1 fruit fly cellular context compared by ENCODE assay signal in the genomic region with DNA sequence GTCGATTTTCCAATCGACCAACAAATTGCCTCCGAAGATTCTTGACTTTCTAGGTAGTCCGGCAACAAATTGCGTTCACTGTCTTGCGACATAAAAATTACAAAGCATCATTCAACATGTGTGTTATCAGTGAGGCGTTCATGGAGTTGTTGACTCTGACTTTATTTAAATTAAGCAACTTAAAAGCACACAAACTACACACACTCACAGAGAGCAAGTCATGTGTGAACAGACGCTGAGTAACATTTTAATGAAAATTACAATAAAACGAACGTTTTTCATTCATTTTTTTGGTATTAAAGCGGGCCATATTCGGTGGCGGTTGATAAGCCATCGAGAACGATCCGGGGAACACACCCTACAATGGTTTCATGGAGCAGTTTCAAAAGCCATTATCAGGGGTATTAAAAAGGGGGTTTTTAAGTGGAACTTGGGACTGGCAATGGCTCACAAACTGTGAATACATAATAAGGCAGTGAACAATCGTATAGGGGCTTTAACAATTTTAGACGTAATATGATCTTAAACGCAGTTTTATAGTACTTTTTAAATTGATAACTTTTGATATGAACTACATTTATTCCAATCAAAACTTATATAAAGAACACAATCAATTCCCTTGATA.
TF ChIP-seq lines count a peak whose summit lies in the region.

No protein-coding gene starts in this region.

TF ChIP-seq in whole organism, embryonic, 481 proteins besides CTCF, POLR2A, EP300 and RAD21 (continued from another document):
- no peak for TF ChIP-seq CG10321 (GFP tag; IDR thresholded peaks at IDR 0.05; lab: Robert Waterston, UW)
- no peak for TF ChIP-seq wdn (GFP tag; IDR thresholded peaks at IDR 0.05; lab: Robert Waterston, UW)
- TF ChIP-seq slbo (GFP tag; IDR thresholded peaks at IDR 0.05; lab: Robert Waterston, UW), result no peak
- no peak for TF ChIP-seq ara (GFP tag; IDR thresholded peaks at IDR 0.05; lab: Robert Waterston, UW)
- TF ChIP-seq D19A (tag; optimal IDR thresholded peaks at IDR 0.05; lab: Kevin White, UChicago), result no peak
- TF ChIP-seq sens (GFP tag; lab: Kevin White, UChicago), result peak; percentile 81
- TF ChIP-seq CG15011 (GFP tag; optimal IDR thresholded peaks at IDR 0.05; lab: Kevin White, UChicago), result no peak
- no peak for TF ChIP-seq CG10267 (tag; optimal IDR thresholded peaks at IDR 0.05; lab: Kevin White, UChicago)
- TF ChIP-seq PHDP (tag; optimal IDR thresholded peaks at IDR 0.05; lab: Kevin White, UChicago), result no peak
- TF ChIP-seq NC2β (GFP tag; optimal IDR thresholded peaks at IDR 0.05; lab: Kevin White, UChicago), result no peak
- TF ChIP-seq slou (GFP tag; optimal IDR thresholded peaks at IDR 0.05; lab: Kevin White, UChicago), result no peak
- no peak for TF ChIP-seq gt (GFP tag; IDR thresholded peaks at IDR 0.05; lab: Robert Waterston, UW)
- TF ChIP-seq CG2678 (tag; optimal IDR thresholded peaks at IDR 0.05; lab: Kevin White, UChicago), result peak; percentile 34
- TF ChIP-seq Chrac-16 (GFP tag; optimal IDR thresholded peaks at IDR 0.05; lab: Kevin White, UChicago), result no peak
- no peak for TF ChIP-seq BEAF-32 (GFP tag; optimal IDR thresholded peaks at IDR 0.05; lab: Kevin White, UChicago)
- TF ChIP-seq CG17802 (tag; optimal IDR thresholded peaks at IDR 0.05; lab: Kevin White, UChicago), result no peak
- TF ChIP-seq dm (GFP tag; optimal IDR thresholded peaks at IDR 0.05; lab: Kevin White, UChicago), result no peak
- TF ChIP-seq ewg (GFP tag; optimal IDR thresholded peaks at IDR 0.05; lab: Kevin White, UChicago), result no peak
- no peak for TF ChIP-seq Meics (GFP tag; optimal IDR thresholded peaks at IDR 0.05; lab: Kevin White, UChicago)
- TF ChIP-seq Taf1 (GFP tag; IDR thresholded peaks at IDR 0.05; lab: Robert Waterston, UW), result no peak
- peak; percentile 17 for TF ChIP-seq fd64A (GFP tag; optimal IDR thresholded peaks at IDR 0.05; lab: Kevin White, UChicago)
- no peak for TF ChIP-seq phol (tag; optimal IDR thresholded peaks at IDR 0.05; lab: Kevin White, UChicago)
- no peak for TF ChIP-seq chinmo (GFP tag; IDR thresholded peaks at IDR 0.05; lab: Robert Waterston, UW; ENCODE audit: partially characterized antibody)
- no peak for TF ChIP-seq Ada2b (GFP tag; IDR thresholded peaks at IDR 0.05; lab: Robert Waterston, UW)
- no peak for TF ChIP-seq unpg (GFP tag; optimal IDR thresholded peaks at IDR 0.05; lab: Kevin White, UChicago)
- no peak for TF ChIP-seq HmgD (GFP tag; optimal IDR thresholded peaks at IDR 0.05; lab: Kevin White, UChicago)
- peak; percentile 10 for TF ChIP-seq CG15514 (GFP tag; optimal IDR thresholded peaks at IDR 0.05; lab: Kevin White, UChicago)
- TF ChIP-seq CG8765 (GFP tag; IDR thresholded peaks at IDR 0.05; lab: Robert Waterston, UW), result no peak
- no peak for TF ChIP-seq YL-1 (GFP tag; optimal IDR thresholded peaks at IDR 0.05; lab: Kevin White, UChicago)
- TF ChIP-seq CG15696 (tag; optimal IDR thresholded peaks at IDR 0.05; lab: Kevin White, UChicago), result no peak
- no peak for TF ChIP-seq dati (GFP tag; IDR thresholded peaks at IDR 0.05; lab: Robert Waterston, UW)
- TF ChIP-seq CG13624 (GFP tag; optimal IDR thresholded peaks at IDR 0.05; lab: Kevin White, UChicago), result no peak
- no peak for TF ChIP-seq en (GFP tag; optimal IDR thresholded peaks at IDR 0.05; lab: Kevin White, UChicago)
- TF ChIP-seq ac (GFP tag; optimal IDR thresholded peaks at IDR 0.05; lab: Kevin White, UChicago), result no peak
- no peak for TF ChIP-seq CG32767 (GFP tag; IDR thresholded peaks at IDR 0.05; lab: Robert Waterston, UW)
- no peak for TF ChIP-seq her (GFP tag; optimal IDR thresholded peaks at IDR 0.05; lab: Kevin White, UChicago)
- no peak for TF ChIP-seq gfzf (GFP tag; optimal IDR thresholded peaks at IDR 0.05; lab: Kevin White, UChicago)
- no peak for TF ChIP-seq jigr1 (GFP tag; IDR thresholded peaks at IDR 0.05; lab: Robert Waterston, UW)
- no peak for TF ChIP-seq Blimp-1 (GFP tag; optimal IDR thresholded peaks at IDR 0.05; lab: Kevin White, UChicago)
- no peak for TF ChIP-seq CG6683 (GFP tag; optimal IDR thresholded peaks at IDR 0.05; lab: Kevin White, UChicago)
- no peak for TF ChIP-seq tap (tag; optimal IDR thresholded peaks at IDR 0.05; lab: Kevin White, UChicago)
- TF ChIP-seq pb (GFP tag; optimal IDR thresholded peaks at IDR 0.05; lab: Kevin White, UChicago), result no peak
- TF ChIP-seq prd (optimal IDR thresholded peaks at IDR 0.05; lab: Kevin White, UChicago), result no peak
- no peak for TF ChIP-seq prd (GFP tag; IDR thresholded peaks at IDR 0.05; lab: Robert Waterston, UW)
- TF ChIP-seq CG33557 (GFP tag; optimal IDR thresholded peaks at IDR 0.05; lab: Kevin White, UChicago), result no peak
- no peak for TF ChIP-seq Dfd (GFP tag; optimal IDR thresholded peaks at IDR 0.05; lab: Kevin White, UChicago)
- no peak for TF ChIP-seq CG2199 (GFP tag; IDR thresholded peaks at IDR 0.05; lab: Robert Waterston, UW)
- TF ChIP-seq Hr39 (optimal IDR thresholded peaks at IDR 0.05; lab: Kevin White, UChicago), result no peak
- no peak for TF ChIP-seq Atf3 (GFP tag; optimal IDR thresholded peaks at IDR 0.05; lab: Kevin White, UChicago)
- TF ChIP-seq CG11085 (GFP tag; IDR thresholded peaks at IDR 0.05; lab: Robert Waterston, UW), result no peak
- TF ChIP-seq CG11398 (GFP tag; optimal IDR thresholded peaks at IDR 0.05; lab: Kevin White, UChicago), result no peak
- TF ChIP-seq Bgb (GFP tag; IDR thresholded peaks at IDR 0.05; lab: Robert Waterston, UW; ENCODE audit: partially characterized antibody), result no peak
- no peak for TF ChIP-seq CG3847 (GFP tag; IDR thresholded peaks at IDR 0.05; lab: Robert Waterston, UW)
- no peak for TF ChIP-seq al (GFP tag; IDR thresholded peaks at IDR 0.05; lab: Robert Waterston, UW)
- TF ChIP-seq CG15269 (tag; optimal IDR thresholded peaks at IDR 0.05; lab: Kevin White, UChicago), result peak; percentile 11
- peak; percentile 72 for TF ChIP-seq ATbp (GFP tag; optimal IDR thresholded peaks at IDR 0.05; lab: Kevin White, UChicago)
- TF ChIP-seq CG15601 (tag; optimal IDR thresholded peaks at IDR 0.05; lab: Kevin White, UChicago), result peak; percentile 12
- no peak for TF ChIP-seq Nf-YC (tag; optimal IDR thresholded peaks at IDR 0.05; lab: Kevin White, UChicago)
- TF ChIP-seq chif (GFP tag; optimal IDR thresholded peaks at IDR 0.05; lab: Kevin White, UChicago), result no peak
- peak; percentile 92 for TF ChIP-seq CG6654 (GFP tag; optimal IDR thresholded peaks at IDR 0.05; lab: Kevin White, UChicago)
- TF ChIP-seq CG12236 (GFP tag; optimal IDR thresholded peaks at IDR 0.05; lab: Kevin White, UChicago), result no peak
- no peak for TF ChIP-seq CG11560 (tag; IDR thresholded peaks at IDR 0.05; lab: Robert Waterston, UW)
- no peak for TF ChIP-seq CG15073 (GFP tag; optimal IDR thresholded peaks at IDR 0.05; lab: Kevin White, UChicago)
- TF ChIP-seq CG17912 (GFP tag; optimal IDR thresholded peaks at IDR 0.05; lab: Kevin White, UChicago), result peak; percentile 44
- peak; percentile 6 for TF ChIP-seq salm (tag; optimal IDR thresholded peaks at IDR 0.05; lab: Kevin White, UChicago)
- TF ChIP-seq h (optimal IDR thresholded peaks at IDR 0.05; lab: Kevin White, UChicago), result no peak
- TF ChIP-seq pita (GFP tag; optimal IDR thresholded peaks at IDR 0.05; lab: Kevin White, UChicago), result no peak
- no peak for TF ChIP-seq Fer3 (tag; optimal IDR thresholded peaks at IDR 0.05; lab: Kevin White, UChicago)
- TF ChIP-seq CG33213 (GFP tag; optimal IDR thresholded peaks at IDR 0.05; lab: Kevin White, UChicago), result no peak
- TF ChIP-seq eve (GFP tag; optimal IDR thresholded peaks at IDR 0.05; lab: Kevin White, UChicago), result no peak
- no peak for TF ChIP-seq trem (tag; optimal IDR thresholded peaks at IDR 0.05; lab: Kevin White, UChicago)
- TF ChIP-seq CG8478 (optimal IDR thresholded peaks at IDR 0.05; lab: Kevin White, UChicago), result no peak
- no peak for TF ChIP-seq Dbx (GFP tag; IDR thresholded peaks at IDR 0.05; lab: Robert Waterston, UW)
- no peak for TF ChIP-seq CG18764 (GFP tag; optimal IDR thresholded peaks at IDR 0.05; lab: Kevin White, UChicago)
- no peak for TF ChIP-seq klu (GFP tag; IDR thresholded peaks at IDR 0.05; lab: Robert Waterston, UW)
- no peak for TF ChIP-seq CG2129 (GFP tag; IDR thresholded peaks at IDR 0.05; lab: Robert Waterston, UW; ENCODE audit: partially characterized antibody)
- no peak for TF ChIP-seq CG11723 (GFP tag; optimal IDR thresholded peaks at IDR 0.05; lab: Kevin White, UChicago)
- no peak for TF ChIP-seq sug (tag; optimal IDR thresholded peaks at IDR 0.05; lab: Kevin White, UChicago)
- TF ChIP-seq CG10147 (GFP tag; optimal IDR thresholded peaks at IDR 0.05; lab: Kevin White, UChicago), result no peak
- TF ChIP-seq maf-S (GFP tag; optimal IDR thresholded peaks at IDR 0.05; lab: Kevin White, UChicago), result no peak
- peak; percentile 8 for TF ChIP-seq kni (GFP tag; optimal IDR thresholded peaks at IDR 0.05; lab: Kevin White, UChicago)
- peak; percentile 4 for TF ChIP-seq CG7987 (GFP tag; optimal IDR thresholded peaks at IDR 0.05; lab: Kevin White, UChicago)
- no peak for TF ChIP-seq br (optimal IDR thresholded peaks at IDR 0.05; lab: Kevin White, UChicago)
- no peak for TF ChIP-seq zf30C (GFP tag; optimal IDR thresholded peaks at IDR 0.05; lab: Kevin White, UChicago)
- no peak for TF ChIP-seq emc (GFP tag; optimal IDR thresholded peaks at IDR 0.05; lab: Kevin White, UChicago)
- TF ChIP-seq CG17385 (GFP tag; optimal IDR thresholded peaks at IDR 0.05; lab: Kevin White, UChicago), result peak; percentile 9
- no peak for TF ChIP-seq sna (GFP tag; IDR thresholded peaks at IDR 0.05; lab: Robert Waterston, UW; ENCODE audit: partially characterized antibody)
- no peak for TF ChIP-seq nmo (GFP tag; optimal IDR thresholded peaks at IDR 0.05; lab: Kevin White, UChicago)
- TF ChIP-seq D (optimal IDR thresholded peaks at IDR 0.05; lab: Kevin White, UChicago), result no peak
- no peak for TF ChIP-seq D (GFP tag; optimal IDR thresholded peaks at IDR 0.05; lab: Kevin White, UChicago)
- no peak for TF ChIP-seq row (GFP tag; IDR thresholded peaks at IDR 0.05; lab: Robert Waterston, UW)
- TF ChIP-seq wek (GFP tag; optimal IDR thresholded peaks at IDR 0.05; lab: Kevin White, UChicago), result peak; percentile 52
- no peak for TF ChIP-seq MESR4 (GFP tag; optimal IDR thresholded peaks at IDR 0.05; lab: Kevin White, UChicago)
- no peak for TF ChIP-seq scrt (GFP tag; optimal IDR thresholded peaks at IDR 0.05; lab: Kevin White, UChicago)
- peak; percentile 4 for TF ChIP-seq Vsx1 (GFP tag; optimal IDR thresholded peaks at IDR 0.05; lab: Kevin White, UChicago)
- no peak for TF ChIP-seq pfk (GFP tag; optimal IDR thresholded peaks at IDR 0.05; lab: Kevin White, UChicago)
- no peak for TF ChIP-seq vfl (GFP tag; optimal IDR thresholded peaks at IDR 0.05; lab: Kevin White, UChicago)
- TF ChIP-seq sr (GFP tag; IDR thresholded peaks at IDR 0.05; lab: Robert Waterston, UW), result no peak
- TF ChIP-seq hb (GFP tag; IDR thresholded peaks at IDR 0.05; lab: Robert Waterston, UW; ENCODE audit: partially characterized antibody), result no peak
- no peak for TF ChIP-seq CG9817 (tag; optimal IDR thresholded peaks at IDR 0.05; lab: Kevin White, UChicago)
- no peak for TF ChIP-seq Deaf1 (tag; optimal IDR thresholded peaks at IDR 0.05; lab: Kevin White, UChicago)
- TF ChIP-seq CG12219 (GFP tag; optimal IDR thresholded peaks at IDR 0.05; lab: Kevin White, UChicago), result no peak
- TF ChIP-seq CG17568 (GFP tag; optimal IDR thresholded peaks at IDR 0.05; lab: Kevin White, UChicago), result peak; percentile 28
- TF ChIP-seq pzg (GFP tag; optimal IDR thresholded peaks at IDR 0.05; lab: Kevin White, UChicago), result no peak
- no peak for TF ChIP-seq CG16863 (GFP tag; optimal IDR thresholded peaks at IDR 0.05; lab: Kevin White, UChicago)
- no peak for TF ChIP-seq CG18619 (GFP tag; optimal IDR thresholded peaks at IDR 0.05; lab: Kevin White, UChicago)
- no peak for TF ChIP-seq nerfin-2 (GFP tag; IDR thresholded peaks at IDR 0.05; lab: Robert Waterston, UW; ENCODE audit: partially characterized antibody)
- no peak for TF ChIP-seq jumu (GFP tag; optimal IDR thresholded peaks at IDR 0.05; lab: Kevin White, UChicago)
- TF ChIP-seq nom (GFP tag; optimal IDR thresholded peaks at IDR 0.05; lab: Kevin White, UChicago), result no peak
